Fruit fly (Drosophila melanogaster): Measurements from ENCODE around the gene ssp5.

ssp5 gene

dm6 chr3R:12032842-12033241 lies at the start of gene ssp5:
TSS of gene ssp5 (plus strand) at chr3R:12033142.
- TF ChIP-seq Eip78C (GFP tag): no peak
- TF ChIP-seq svp (GFP tag): peak; percentile 46

DNA sequence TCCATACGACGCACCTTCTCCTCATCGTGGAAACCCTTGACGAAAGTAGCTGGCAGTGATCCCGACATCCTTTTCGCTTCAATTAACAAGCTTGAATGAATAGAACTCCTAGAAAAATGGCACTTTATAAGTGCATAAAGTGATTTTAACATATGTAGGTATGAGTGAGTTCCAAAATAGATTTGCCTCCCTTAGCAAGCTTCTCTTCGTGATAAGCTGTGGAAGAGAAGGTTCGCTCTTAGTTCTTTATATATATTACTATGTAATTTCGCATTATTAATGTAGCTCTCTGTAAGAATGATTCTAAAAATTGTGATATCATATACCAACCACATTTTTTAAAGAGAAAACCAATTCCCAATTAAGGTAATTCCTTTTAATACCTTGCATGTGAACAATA lies 48.5 kb upstream of the ssp5 start, which contains the start of gene CG3397:
TSS of gene CG3397 (minus strand) at position 101 of the 400 bp plus-strand sequence.
- TF ChIP-seq CG7368 (GFP tag; optimal IDR thresholded peaks at IDR 0.05) (no peak), dsx (GFP tag; optimal IDR thresholded peaks at IDR 0.05; ENCODE audit: poor library complexity, severe bottlenecking) (no peak), Eip93F (GFP tag; optimal IDR thresholded peaks at IDR 0.05) (no peak), spab (GFP tag; optimal IDR thresholded peaks at IDR 0.05) (no peak), CG6808 (GFP tag; optimal IDR thresholded peaks at IDR 0.05) (no peak), Hr39 (GFP tag; optimal IDR thresholded peaks at IDR 0.05) (no peak), CG16779 (tag; optimal IDR thresholded peaks at IDR 0.05) (no peak), CG11762 (GFP tag; optimal IDR thresholded peaks at IDR 0.05; ENCODE audit: insufficient read depth) (no peak), CG9139 (GFP tag; optimal IDR thresholded peaks at IDR 0.05) (no peak), CG10631 (GFP tag; optimal IDR thresholded peaks at IDR 0.05) (no peak), ss (GFP tag; optimal IDR thresholded peaks at IDR 0.05) (no peak), CG11902 (GFP tag; optimal IDR thresholded peaks at IDR 0.05) (no peak)

dm6 chr3R:11984862-11985261 lies 48.1 kb upstream of the ssp5 start:
- TF ChIP-seq CG11902 (GFP tag; optimal IDR thresholded peaks at IDR 0.05) (no peak), Eip78C (GFP tag) (peak; percentile 75), CG11294 (GFP tag; IDR thresholded peaks at IDR 0.05) (no peak), CG3032 (tag; optimal IDR thresholded peaks at IDR 0.05) (no peak), cyc (GFP tag; optimal IDR thresholded peaks at IDR 0.05) (no peak), svp (GFP tag) (peak; percentile 99), ss (GFP tag; optimal IDR thresholded peaks at IDR 0.05) (peak in 1 of 2 experiments; percentile 22), spab (GFP tag; optimal IDR thresholded peaks at IDR 0.05) (no peak), CG6163 (GFP tag; IDR thresholded peaks at IDR 0.05) (no peak), vri (GFP tag; optimal IDR thresholded peaks at IDR 0.05) (no peak), CG6808 (GFP tag; optimal IDR thresholded peaks at IDR 0.05) (no peak), pdm3 (GFP tag; optimal IDR thresholded peaks at IDR 0.05) (no peak), fkh (GFP tag; optimal IDR thresholded peaks at IDR 0.05) (no peak), Sox15 (GFP tag; optimal IDR thresholded peaks at IDR 0.05) (no peak), esn (GFP tag; optimal IDR thresholded peaks at IDR 0.05) (no peak), Blimp-1 (GFP tag; optimal IDR thresholded peaks at IDR 0.05) (no peak), net (GFP tag; optimal IDR thresholded peaks at IDR 0.05) (no peak)

DNA sequence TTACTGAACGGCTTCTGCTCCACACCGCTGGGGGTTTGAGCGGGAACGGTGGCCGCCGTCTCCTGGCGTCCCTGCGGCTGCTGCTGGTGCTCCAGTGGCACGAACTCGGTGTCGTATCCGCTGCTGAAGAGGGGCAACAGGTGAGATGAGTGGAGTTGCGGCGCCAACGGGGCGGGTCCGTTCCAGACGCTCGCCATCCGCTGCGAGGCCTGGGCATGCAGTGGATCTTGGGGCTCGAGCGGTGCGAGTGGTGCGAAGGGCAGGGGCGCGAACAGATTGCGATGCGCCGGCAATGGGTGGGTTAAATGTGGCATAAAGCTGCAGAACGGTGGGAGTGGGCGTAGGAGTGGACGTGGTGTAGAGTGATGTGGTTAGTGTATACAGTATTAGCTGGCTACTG lies 43.7 kb upstream of the ssp5 start:
- no peak for TF ChIP-seq fd85E (GFP tag; optimal IDR thresholded peaks at IDR 0.05)
- 0 out of 3 replicates have a peak, but pooled peaks have one; percentile 24 for TF ChIP-seq CG6163 (GFP tag; IDR thresholded peaks at IDR 0.05)

dm6 chr3R:11989996-11990395 lies 42.9 kb upstream of the ssp5 start:
- TF ChIP-seq CG11294 (GFP tag; IDR thresholded peaks at IDR 0.05) (no peak), lz (GFP tag; optimal IDR thresholded peaks at IDR 0.05) (no peak), Hr38 (GFP tag; optimal IDR thresholded peaks at IDR 0.05) (no peak), CG6792 (GFP tag; optimal IDR thresholded peaks at IDR 0.05) (no peak), Eip75B (GFP tag; optimal IDR thresholded peaks at IDR 0.05) (no peak), CG6276 (GFP tag; optimal IDR thresholded peaks at IDR 0.05) (no peak), CG6854 (GFP tag; optimal IDR thresholded peaks at IDR 0.05) (no peak), CG10631 (GFP tag; optimal IDR thresholded peaks at IDR 0.05) (no peak), Sox102F (GFP tag; optimal IDR thresholded peaks at IDR 0.05) (no peak), CG8319 (GFP tag; optimal IDR thresholded peaks at IDR 0.05) (no peak)

Measured in whole organism, prepupa.